Fruit fly (Drosophila melanogaster): ENCODE results near the gene cDIP.

Gene cDIP

DNA sequence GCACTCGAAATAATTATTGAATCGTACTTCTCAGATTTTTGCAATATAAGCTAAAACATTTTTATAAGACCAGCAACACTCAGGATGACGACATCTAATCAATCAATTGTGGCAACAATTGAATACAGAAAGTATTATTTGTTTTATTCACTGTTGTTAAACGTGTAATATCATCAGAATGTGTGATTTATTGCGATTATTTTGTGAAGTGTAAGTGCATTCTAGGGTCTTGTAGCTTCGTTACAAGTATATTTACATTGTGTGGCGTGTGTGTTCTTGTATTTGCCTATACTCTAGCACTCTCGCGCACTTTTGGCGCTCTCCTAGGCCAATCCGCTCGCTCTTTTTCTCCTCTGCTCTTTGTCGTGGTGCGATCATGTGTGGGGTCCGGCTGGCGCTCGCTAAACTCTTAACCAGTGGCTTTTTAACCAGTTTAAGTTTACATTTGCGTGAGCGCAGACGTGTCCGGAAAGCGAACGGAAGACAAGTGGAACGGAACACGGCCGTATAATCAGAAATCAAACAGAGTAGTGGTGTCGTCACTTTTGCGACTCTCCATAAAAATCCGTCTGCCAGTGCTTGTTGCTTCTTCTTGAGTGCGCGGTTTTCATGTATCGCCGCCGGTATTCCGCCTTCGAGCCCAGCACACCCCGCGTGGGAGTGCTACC lies 43.7 kb upstream of the cDIP start (continued):
- TF ChIP-seq lilli (GFP tag; optimal IDR thresholded peaks at IDR 0.05) (peak; percentile 81), CG17385 (GFP tag; optimal IDR thresholded peaks at IDR 0.05) (peak; percentile 10), fru (optimal IDR thresholded peaks at IDR 0.05) (no peak), CG1233 (GFP tag; optimal IDR thresholded peaks at IDR 0.05) (peak; percentile 70), gem (tag; optimal IDR thresholded peaks at IDR 0.05) (peak; percentile 94), vnd (GFP tag; IDR thresholded peaks at IDR 0.05; ENCODE audit: partially characterized antibody) (no peak), Bteb2 (GFP tag; optimal IDR thresholded peaks at IDR 0.05) (peak; percentile 69), oc (tag; optimal IDR thresholded peaks at IDR 0.05) (peak; percentile 86), CG4328 (GFP tag; optimal IDR thresholded peaks at IDR 0.05) (peak; percentile 34), Dll (GFP tag; IDR thresholded peaks at IDR 0.05; ENCODE audit: partially characterized antibody) (no peak), tll (GFP tag; optimal IDR thresholded peaks at IDR 0.05) (no peak), croc (GFP tag; conservative IDR thresholded peaks at IDR 0.05) (peak; percentile 83), pita (GFP tag; optimal IDR thresholded peaks at IDR 0.05) (no peak), caup (GFP tag; optimal IDR thresholded peaks at IDR 0.05; ENCODE audit: severe bottlenecking) (peak; percentile 60), Xbp1 (GFP tag; optimal IDR thresholded peaks at IDR 0.05) (peak; percentile 86), phol (tag; optimal IDR thresholded peaks at IDR 0.05) (peak; percentile 93), Mad (GFP tag; optimal IDR thresholded peaks at IDR 0.05) (peak; percentile 58), z (GFP tag; IDR thresholded peaks at IDR 0.05) (peak; percentile 79; the same call in 2 of the 3 replicates), CG14860 (GFP tag; IDR thresholded peaks at IDR 0.05; ENCODE audit: partially characterized antibody) (no peak), Aef1 (GFP tag; IDR thresholded peaks at IDR 0.05) (peak; percentile 73), CG12744 (GFP tag; optimal IDR thresholded peaks at IDR 0.05) (peak; percentile 48), CG7987 (GFP tag; optimal IDR thresholded peaks at IDR 0.05) (peak; percentile 60), HLH4C (GFP tag; IDR thresholded peaks at IDR 0.05; ENCODE audit: partially characterized antibody) (no peak), CG18619 (GFP tag; optimal IDR thresholded peaks at IDR 0.05) (peak; percentile 72), HLHmδ (GFP tag; optimal IDR thresholded peaks at IDR 0.05) (peak; percentile 53), CG8281 (tag; optimal IDR thresholded peaks at IDR 0.05) (peak; percentile 70), CG32767 (GFP tag; IDR thresholded peaks at IDR 0.05) (peak; percentile 80), usp (GFP tag; optimal IDR thresholded peaks at IDR 0.05) (no peak), CG14667 (GFP tag; IDR thresholded peaks at IDR 0.05) (peak; percentile 51; the same call in 1 of the 2 replicates), CG2875 (GFP tag; optimal IDR thresholded peaks at IDR 0.05) (peak; percentile 78), CG4854 (GFP tag; optimal IDR thresholded peaks at IDR 0.05) (peak; percentile 51), CG30020 (tag; optimal IDR thresholded peaks at IDR 0.05) (peak; percentile 25), pfk (GFP tag; optimal IDR thresholded peaks at IDR 0.05) (peak; percentile 92), Hr3 (GFP tag; optimal IDR thresholded peaks at IDR 0.05) (peak; percentile 91), Lim3 (GFP tag; IDR thresholded peaks at IDR 0.05) (0 out of 2 replicates have a peak, but pooled peaks have one; percentile 27), pnt (GFP tag; optimal IDR thresholded peaks at IDR 0.05) (peak; percentile 89), Dp (GFP tag; optimal IDR thresholded peaks at IDR 0.05) (no peak), NfI (GFP tag; optimal IDR thresholded peaks at IDR 0.05) (peak; percentile 86), CG1647 (GFP tag; optimal IDR thresholded peaks at IDR 0.05) (peak; percentile 61), sisA (GFP tag; IDR thresholded peaks at IDR 0.05) (peak; percentile 78), Lhr (GFP tag; optimal IDR thresholded peaks at IDR 0.05) (peak; percentile 75), CG30431 (GFP tag; optimal IDR thresholded peaks at IDR 0.05) (peak; percentile 72), ranshi (GFP tag; IDR thresholded peaks at IDR 0.05) (peak; percentile 55), dimm (GFP tag; IDR thresholded peaks at IDR 0.05) (no peak), ci (GFP tag; IDR thresholded peaks at IDR 0.05) (peak; percentile 80), Rx (GFP tag; IDR thresholded peaks at IDR 0.05) (no peak; the same call in none of the 2 replicates), CG33557 (GFP tag; optimal IDR thresholded peaks at IDR 0.05) (peak; percentile 32), tap (tag; optimal IDR thresholded peaks at IDR 0.05) (peak; percentile 83), CG6854 (GFP tag; optimal IDR thresholded peaks at IDR 0.05) (peak; percentile 40)

Measured in whole organism, embryonic.